Fruit fly (Drosophila melanogaster) whole organism, wandering third instar larva: ENCODE results near the gene SmydA-8.

Source experiments
- CG32264 ChIP-seq: fragments of 200-800 bp; sonication (Bioruptor generic); optimal IDR thresholded peaks from 2 replicates; lab custom pipeline; 2016; ENCODE audit warnings: missing biosample characterization, missing genetic modification characterization
- Dfd ChIP-seq: fragments of >200 bp; optimal IDR thresholded peaks from 2 replicates; lab custom pipeline; 2017; ENCODE audit warnings: missing biosample characterization, missing genetic modification characterization
- Hr83 ChIP-seq: fragments of 200-300 bp; sonication (Bioruptor generic); optimal IDR thresholded peaks from 2 replicates; lab custom pipeline; 2016; ENCODE audit warnings: missing biosample characterization, mild to moderate bottlenecking, missing genetic modification characterization, moderate library complexity; ENCODE audit not compliant: poor library complexity, severe bottlenecking
- dl ChIP-seq, 2 experiments: fragments of 175-275, 200-275 bp in 1 of 2; fragments of 200-275 bp in 1 of 2; sonication (Bioruptor generic); optimal IDR thresholded peaks; lab custom pipeline; 2018; ENCODE audit warnings: mild to moderate bottlenecking in 2 of 2, missing biosample characterization in 2 of 2, missing genetic modification characterization in 2 of 2, moderate library complexity in 2 of 2; ENCODE audit not compliant: partially characterized antibody in 2 of 2, insufficient read depth in 1 of 2
- fru ChIP-seq: fragments of 200-800 bp; sonication (Bioruptor generic); optimal IDR thresholded peaks from 3 replicates; lab custom pipeline; 2016; ENCODE audit warnings: missing biosample characterization, mild to moderate bottlenecking, missing genetic modification characterization
- h ChIP-seq: fragments of 200-800 bp; sonication (Bioruptor generic); optimal IDR thresholded peaks from 3 replicates; lab custom pipeline; 2016; ENCODE audit warnings: missing biosample characterization, mild to moderate bottlenecking, missing genetic modification characterization
- lola ChIP-seq: fragments of >200 bp; optimal IDR thresholded peaks from 2 replicates; lab custom pipeline; 2017; ENCODE audit warnings: missing biosample characterization, missing genetic modification characterization

- TF ChIP-seq Dfd (GFP tag; lab: Kevin White, UChicago) (no peak), lola (GFP tag; lab: Kevin White, UChicago) (no peak), Hr83 (GFP tag; lab: Kevin White, UChicago) (no peak), dl (GFP tag; optimal IDR thresholded peaks at IDR 0.05; lab: Kevin White, UChicago; ENCODE audit: insufficient read depth in 1 of 2, partially characterized antibody in 2 of 2) (no peak), h (GFP tag; lab: Kevin White, UChicago) (no peak), fru (GFP tag; lab: Kevin White, UChicago) (no peak), CG32264 (GFP tag; lab: Kevin White, UChicago) (no peak)
Measured at dm6 chrX:2187520-2187919, 26.1 kb downstream of the SmydA-8 start, which contains the start of gene CG3457.
